Fruit fly (Drosophila melanogaster) whole organism, embryonic: ENCODE measurements around the gene CG13113.

Experiments
- Awh ChIP-seq: fragments of 200-800 bp; sonication (Bioruptor generic); IDR thresholded peaks from 2 replicates; pipeline ENCODE4, ENCODE4 v1.3.6; 2022; ENCODE audit warnings: missing biosample characterization, missing genetic modification characterization
- Bteb2 ChIP-seq: fragments of 200-800 bp; sonication (Bioruptor generic); optimal IDR thresholded peaks from 2 replicates; lab custom pipeline; 2016; ENCODE audit warnings: missing biosample characterization, missing genetic modification characterization
- CG11085 ChIP-seq: fragments of 200-800 bp; sonication (Bioruptor generic); IDR thresholded peaks from 2 replicates; pipeline ENCODE4 v1.3.6; 2022; ENCODE audit warnings: missing biosample characterization, missing genetic modification characterization
- CG11560 ChIP-seq: fragments of 200-800 bp; sonication (Bioruptor generic); IDR thresholded peaks from 3 replicates; pipeline ENCODE4 v1.3.6; 2022; ENCODE audit warnings: missing biosample characterization, missing genetic modification characterization
- CG13624 ChIP-seq: fragments of 200-800 bp; sonication (Bioruptor generic); optimal IDR thresholded peaks from 2 replicates; lab custom pipeline; 2016; ENCODE audit warnings: missing biosample characterization, missing genetic modification characterization
- CG14710 ChIP-seq: fragments of 200-800 bp; sonication (Bioruptor generic); optimal IDR thresholded peaks from 3 replicates; lab custom pipeline; 2019; ENCODE audit warnings: missing biosample characterization, mild to moderate bottlenecking, missing genetic modification characterization, moderate library complexity
- CG1647 ChIP-seq: fragments of 200-800 bp; sonication (Bioruptor generic); optimal IDR thresholded peaks from 3 replicates; lab custom pipeline; 2016; ENCODE audit warnings: missing biosample characterization, missing genetic modification characterization
- CG16779 ChIP-seq: fragments of 200-800 bp; sonication (Bioruptor generic); IDR thresholded peaks from 2 replicates; pipeline ENCODE4 v1.3.6; 2022; ENCODE audit warnings: missing biosample characterization, missing genetic modification characterization
- CG16815 ChIP-seq: fragments of 200-800 bp; sonication (Bioruptor generic); optimal IDR thresholded peaks from 3 replicates; lab custom pipeline; 2017; ENCODE audit warnings: missing biosample characterization, mild to moderate bottlenecking, missing genetic modification characterization
- CG17612 ChIP-seq: fragments of 200-800 bp; sonication (Bioruptor generic); IDR thresholded peaks from 2 replicates; pipeline ENCODE4 v1.3.6; 2022; ENCODE audit warnings: missing biosample characterization, missing genetic modification characterization
- CG2678 ChIP-seq: fragments of 200-800 bp; sonication (Bioruptor generic); optimal IDR thresholded peaks from 3 replicates; lab custom pipeline; 2019; ENCODE audit warnings: missing biosample characterization, mild to moderate bottlenecking, missing genetic modification characterization, moderate library complexity
- CG31441 ChIP-seq: fragments of 200-800 bp; sonication (Bioruptor generic); IDR thresholded peaks from 2 replicates; pipeline ENCODE4 v1.3.6; 2022; ENCODE audit warnings: missing biosample characterization, missing genetic modification characterization
- CG33213 ChIP-seq: fragments of 200-800 bp; sonication (Bioruptor generic); optimal IDR thresholded peaks from 3 replicates; lab custom pipeline; 2016; ENCODE audit warnings: missing biosample characterization, missing genetic modification characterization
- CG34376 ChIP-seq: fragments of 200-800 bp; sonication (Bioruptor generic); optimal IDR thresholded peaks from 2 replicates; lab custom pipeline; 2018; ENCODE audit warnings: missing biosample characterization, mild to moderate bottlenecking, missing genetic modification characterization
- CG3726 ChIP-seq: fragments of 200-800 bp; sonication (Bioruptor generic); IDR thresholded peaks from 3 replicates; pipeline ENCODE4, ENCODE4 v1.3.6; 2022; ENCODE audit warnings: missing biosample characterization, missing genetic modification characterization
- CG3995 ChIP-seq: fragments of 200-800 bp; sonication (Bioruptor generic); optimal IDR thresholded peaks from 3 replicates; lab custom pipeline; 2016; ENCODE audit warnings: missing biosample characterization, missing genetic modification characterization
- CG4404 ChIP-seq: fragments of 200-800 bp; sonication (Bioruptor generic); IDR thresholded peaks from 2 replicates; pipeline ENCODE4 v1.3.6; 2022; ENCODE audit warnings: missing biosample characterization, missing genetic modification characterization
- CG4730 ChIP-seq: fragments of 200-800 bp; sonication (Bioruptor generic); IDR thresholded peaks from 2 replicates; pipeline ENCODE4 v1.3.6; 2022; ENCODE audit warnings: missing biosample characterization, missing genetic modification characterization
- CG5953 ChIP-seq: fragments of 200-800 bp; sonication (Bioruptor generic); IDR thresholded peaks from 2 replicates; pipeline ENCODE4 v1.3.6; 2022; ENCODE audit warnings: missing biosample characterization, missing genetic modification characterization
- CG6791 ChIP-seq: fragments of 200-800 bp; sonication (Bioruptor generic); IDR thresholded peaks from 3 replicates; pipeline ENCODE4 v1.3.6; 2022; ENCODE audit warnings: missing biosample characterization, missing genetic modification characterization; ENCODE audit not compliant: partially characterized antibody
- CG8388 ChIP-seq: fragments of 200-800 bp; sonication (Bioruptor generic); optimal IDR thresholded peaks from 2 replicates; lab custom pipeline; 2019; ENCODE audit warnings: missing biosample characterization, mild to moderate bottlenecking, missing genetic modification characterization, moderate library complexity
- CG9437 ChIP-seq: fragments of 200-800 bp; sonication (Bioruptor generic); optimal IDR thresholded peaks from 2 replicates; lab custom pipeline; 2018; ENCODE audit warnings: missing biosample characterization, mild to moderate bottlenecking, missing genetic modification characterization
- CG9727 ChIP-seq: fragments of 200-800 bp; sonication (Bioruptor generic); optimal IDR thresholded peaks from 3 replicates; lab custom pipeline; 2017; ENCODE audit warnings: missing biosample characterization, mild to moderate bottlenecking, missing genetic modification characterization
- Gug ChIP-seq: fragments of 200-800 bp; sonication (Bioruptor generic); IDR thresholded peaks from 4 replicates; pipeline ENCODE4 v1.3.6; 2022; ENCODE audit warnings: missing biosample characterization, missing genetic modification characterization
- HLH3B ChIP-seq: fragments of 200-800 bp; sonication (Bioruptor generic); IDR thresholded peaks from 2 replicates; pipeline ENCODE4 v1.3.6; 2022; ENCODE audit warnings: missing biosample characterization, missing genetic modification characterization
- HLHmδ ChIP-seq: fragments of 200-800 bp; sonication (Bioruptor generic); optimal IDR thresholded peaks from 2 replicates; lab custom pipeline; 2018; ENCODE audit warnings: missing biosample characterization, mild to moderate bottlenecking, missing genetic modification characterization, moderate library complexity
- Mad ChIP-seq: fragments of 200-800 bp; sonication (Bioruptor generic); optimal IDR thresholded peaks from 2 replicates; lab custom pipeline; 2016; ENCODE audit warnings: missing biosample characterization, missing genetic modification characterization
- NK7.1 ChIP-seq: fragments of 200-800 bp; sonication (Bioruptor generic); optimal IDR thresholded peaks from 3 replicates; lab custom pipeline; 2016; ENCODE audit warnings: missing biosample characterization, missing genetic modification characterization
- Nf-YB ChIP-seq: fragments of 200-800 bp; sonication (Bioruptor generic); optimal IDR thresholded peaks from 3 replicates; lab custom pipeline; 2019; ENCODE audit warnings: missing biosample characterization, mild to moderate bottlenecking, missing genetic modification characterization, moderate library complexity
- Oli ChIP-seq: fragments of 200-800 bp; sonication (Bioruptor generic); optimal IDR thresholded peaks from 2 replicates; lab custom pipeline; 2018; ENCODE audit warnings: missing biosample characterization, mild to moderate bottlenecking, missing genetic modification characterization, moderate library complexity
- PHDP ChIP-seq: fragments of 200-800 bp; sonication (Bioruptor generic); optimal IDR thresholded peaks from 3 replicates; lab custom pipeline; 2018; ENCODE audit warnings: missing biosample characterization, mild to moderate bottlenecking, missing genetic modification characterization, moderate library complexity
- Xrp1 ChIP-seq: fragments of 200-800 bp; sonication (Bioruptor generic); IDR thresholded peaks from 2 replicates; pipeline ENCODE4 v1.3.6; 2022; ENCODE audit warnings: missing biosample characterization, missing genetic modification characterization
- al ChIP-seq: fragments of 200-800 bp; sonication (Bioruptor generic); IDR thresholded peaks from 2 replicates; pipeline ENCODE4 v1.3.6; 2022; ENCODE audit warnings: missing biosample characterization, missing genetic modification characterization
- ase ChIP-seq: fragments of 200-800 bp; sonication (Bioruptor generic); IDR thresholded peaks from 3 replicates; pipeline ENCODE4 v1.3.6; 2022; ENCODE audit warnings: missing biosample characterization, missing genetic modification characterization
- chif ChIP-seq, 2 experiments: fragments of 200-800 bp; sonication (Bioruptor generic); optimal IDR thresholded peaks; 3 replicates each; lab custom pipeline; 2016; ENCODE audit warnings: missing biosample characterization in 2 of 2, missing genetic modification characterization in 2 of 2
- croc ChIP-seq: fragments of 200-800 bp; sonication (Bioruptor generic); conservative IDR thresholded peaks from 3 replicates; pipeline ENCODE4 v1.3.6; 2022; ENCODE audit warnings: missing biosample characterization, missing genetic modification characterization
- dysf ChIP-seq: fragments of 200-800 bp; sonication (Bioruptor generic); IDR thresholded peaks from 3 replicates; pipeline ENCODE4 v1.3.6; 2022; ENCODE audit warnings: missing biosample characterization, missing genetic modification characterization
- gcm2 ChIP-seq: fragments of 200-800 bp; sonication (Bioruptor generic); optimal IDR thresholded peaks from 2 replicates; lab custom pipeline; 2016; ENCODE audit warnings: missing biosample characterization, missing genetic modification characterization
- gem ChIP-seq: fragments of 200-800 bp; sonication (Bioruptor generic); optimal IDR thresholded peaks from 2 replicates; lab custom pipeline; 2019; ENCODE audit warnings: missing biosample characterization, mild to moderate bottlenecking, missing genetic modification characterization, moderate library complexity
- hkb ChIP-seq, 2 experiments: fragments of 200-800 bp in 1 of 2; fragments of >200 bp in 1 of 2; sonication (Bioruptor generic) in 1 of 2; IDR thresholded peaks in 1 of 2; optimal IDR thresholded peaks in 1 of 2; 2 replicates each; pipeline versions ENCODE4 v1.3.6 to Lab custom; 2017 to 2022; ENCODE audit warnings: missing biosample characterization in 1 of 2, missing genetic modification characterization in 1 of 2
- hth ChIP-seq: fragments of >200 bp; optimal IDR thresholded peaks from 2 replicates; lab custom pipeline; 2017; ENCODE audit warnings: inconsistent platforms
- jumu ChIP-seq: fragments of 200-800 bp; sonication (Bioruptor generic); optimal IDR thresholded peaks from 3 replicates; lab custom pipeline; 2016; ENCODE audit warnings: missing biosample characterization, missing genetic modification characterization
- lab ChIP-seq: fragments of 200-800 bp; sonication (Bioruptor generic); optimal IDR thresholded peaks from 3 replicates; lab custom pipeline; 2017; ENCODE audit warnings: missing biosample characterization, missing genetic modification characterization, mild to moderate bottlenecking, moderate library complexity, missing genetic modification reagents
- luna ChIP-seq: fragments of 200-800 bp; sonication (Bioruptor generic); optimal IDR thresholded peaks from 2 replicates; lab custom pipeline; 2016; ENCODE audit warnings: missing biosample characterization, missing genetic modification characterization
- pnt ChIP-seq: fragments of 200-800 bp; sonication (Bioruptor generic); optimal IDR thresholded peaks from 3 replicates; lab custom pipeline; 2016; ENCODE audit warnings: missing biosample characterization, missing genetic modification characterization
- schlank ChIP-seq: fragments of 200-800 bp; sonication (Bioruptor generic); optimal IDR thresholded peaks from 2 replicates; lab custom pipeline; 2018; ENCODE audit warnings: missing biosample characterization, mild to moderate bottlenecking, missing genetic modification characterization
- ssp ChIP-seq: fragments of 200-800 bp; sonication (Bioruptor generic); IDR thresholded peaks from 2 replicates; pipeline ENCODE4 v1.3.6; 2022; ENCODE audit warnings: missing biosample characterization, missing genetic modification characterization
- trem ChIP-seq: fragments of 200-800 bp; optimal IDR thresholded peaks from 3 replicates; lab custom pipeline; 2019; ENCODE audit warnings: missing biosample characterization, mild to moderate bottlenecking, missing genetic modification characterization, moderate library complexity
- zfh1 ChIP-seq: fragments of 200-800 bp; sonication (Bioruptor generic); IDR thresholded peaks from 3 replicates; pipeline ENCODE4 v1.3.6; 2022; ENCODE audit warnings: missing biosample characterization, missing genetic modification characterization

The CG13113 gene

DNA sequence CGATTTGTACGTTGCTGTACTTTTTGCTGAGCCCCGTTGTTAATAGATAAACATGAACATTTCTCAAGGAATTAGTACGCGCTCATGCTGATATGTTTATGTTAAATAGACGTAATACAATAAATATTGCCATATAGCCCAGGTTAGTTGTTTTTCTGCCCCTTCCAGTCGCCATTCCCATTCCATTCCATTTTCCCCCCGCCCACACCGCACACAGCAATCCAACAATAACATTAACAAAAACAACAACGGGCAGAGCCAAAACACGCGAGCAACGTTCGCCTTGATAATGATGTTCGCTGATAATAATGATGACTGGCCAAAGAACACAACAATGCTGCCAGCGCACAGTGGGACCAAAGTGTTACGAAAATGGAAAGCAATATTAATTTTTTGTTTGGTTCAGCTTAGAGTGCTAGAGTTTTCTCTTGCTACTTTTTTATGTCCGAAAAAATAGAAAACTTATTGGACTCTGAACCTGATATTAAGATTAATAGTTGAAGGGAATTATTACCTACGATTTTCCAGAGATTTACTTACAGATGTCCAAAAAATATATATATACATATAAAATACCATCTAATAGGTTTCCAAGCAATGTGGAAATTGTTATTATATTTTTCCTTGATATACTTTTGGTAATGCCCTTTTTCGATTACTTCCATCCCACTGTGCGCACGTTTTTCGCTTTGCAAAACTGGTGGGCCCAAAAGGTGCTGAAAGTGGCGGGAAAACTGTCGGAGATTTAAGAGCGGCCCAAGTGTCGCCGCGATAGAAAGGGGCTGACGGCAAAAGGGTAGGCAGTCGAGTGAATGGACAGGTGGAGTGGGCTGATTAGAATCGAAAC, 25.8 kb downstream of the CG13113 start (continued):
- TF ChIP-seq CG9727 (GFP tag; lab: Kevin White, UChicago) (peak; percentile 99), CG8388 (GFP tag; lab: Kevin White, UChicago) (peak; percentile 93), HLHmδ (GFP tag; lab: Kevin White, UChicago) (no peak), gem (tag; lab: Kevin White, UChicago) (peak; percentile 98), CG34376 (GFP tag; lab: Kevin White, UChicago) (peak; percentile 96), CG11085 (GFP tag; lab: Robert Waterston, UW) (peak; percentile 78), CG11560 (tag; lab: Robert Waterston, UW) (peak; percentile 81), CG3726 (peak; percentile 87), CG16815 (GFP tag; lab: Kevin White, UChicago) (peak; percentile 95), Mad (GFP tag; lab: Kevin White, UChicago) (peak; percentile 84), Awh (peak; percentile 88), ase (GFP tag; lab: Robert Waterston, UW) (peak; percentile 86), lab (GFP tag; lab: Kevin White, UChicago) (peak; percentile 98), CG17612 (peak; percentile 71; the same call in 1 of the 2 replicates), CG16779 (peak; percentile 51; the same call in 1 of the 2 replicates), hth (no peak), croc (GFP tag; lab: Robert Waterston, UW) (peak; percentile 87), Nf-YB (GFP tag; lab: Kevin White, UChicago) (peak; percentile 87), CG1647 (GFP tag; lab: Kevin White, UChicago) (peak; percentile 89), gcm2 (GFP tag; lab: Kevin White, UChicago) (peak; percentile 97), CG14710 (tag; lab: Kevin White, UChicago) (peak; percentile 93), CG33213 (GFP tag; lab: Kevin White, UChicago) (peak; percentile 70), hkb (optimal IDR thresholded peaks at IDR 0.05; lab: Kevin White, UChicago) (no peak), hkb (GFP tag; IDR thresholded peaks at IDR 0.05; lab: Robert Waterston, UW) (peak; percentile 95), CG4404 (peak; percentile 87), CG6791 (GFP tag; lab: Robert Waterston, UW) (no peak), PHDP (tag; lab: Kevin White, UChicago) (peak; percentile 96), dysf (GFP tag; lab: Robert Waterston, UW) (peak; percentile 96), chif (GFP tag; optimal IDR thresholded peaks at IDR 0.05; lab: Kevin White, UChicago) (peak; percentile 79 to 82), Xrp1 (GFP tag; lab: Robert Waterston, UW) (peak; percentile 93), NK7.1 (peak; percentile 67), CG4730 (GFP tag; lab: Robert Waterston, UW) (peak; percentile 74), Oli (tag; lab: Kevin White, UChicago) (peak; percentile 98), zfh1 (GFP tag; lab: Robert Waterston, UW) (peak; percentile 89), pnt (peak; percentile 58), luna (GFP tag; lab: Kevin White, UChicago) (peak; percentile 58), HLH3B (GFP tag; lab: Robert Waterston, UW) (peak; percentile 91), CG13624 (GFP tag; lab: Kevin White, UChicago) (peak; percentile 89), trem (tag; lab: Kevin White, UChicago) (peak; percentile 91), CG31441 (peak; percentile 99), Bteb2 (peak; percentile 83), CG5953 (GFP tag; lab: Robert Waterston, UW) (peak; percentile 81; the same call in 1 of the 2 replicates), schlank (tag; lab: Kevin White, UChicago) (peak; percentile 83), al (GFP tag; lab: Robert Waterston, UW) (peak; percentile 91), ssp (GFP tag; lab: Robert Waterston, UW) (peak; percentile 82), jumu (peak; percentile 74), CG2678 (tag; lab: Kevin White, UChicago) (peak; percentile 99), CG3995 (GFP tag; lab: Kevin White, UChicago) (peak; percentile 69), CG9437 (GFP tag; lab: Kevin White, UChicago) (peak; percentile 95), Gug (GFP tag; lab: Robert Waterston, UW) (peak; percentile 77; the same call in 3 of the 4 replicates)
